Fruit fly (Drosophila melanogaster): ENCODE data around the gene CG13239.

DNA sequence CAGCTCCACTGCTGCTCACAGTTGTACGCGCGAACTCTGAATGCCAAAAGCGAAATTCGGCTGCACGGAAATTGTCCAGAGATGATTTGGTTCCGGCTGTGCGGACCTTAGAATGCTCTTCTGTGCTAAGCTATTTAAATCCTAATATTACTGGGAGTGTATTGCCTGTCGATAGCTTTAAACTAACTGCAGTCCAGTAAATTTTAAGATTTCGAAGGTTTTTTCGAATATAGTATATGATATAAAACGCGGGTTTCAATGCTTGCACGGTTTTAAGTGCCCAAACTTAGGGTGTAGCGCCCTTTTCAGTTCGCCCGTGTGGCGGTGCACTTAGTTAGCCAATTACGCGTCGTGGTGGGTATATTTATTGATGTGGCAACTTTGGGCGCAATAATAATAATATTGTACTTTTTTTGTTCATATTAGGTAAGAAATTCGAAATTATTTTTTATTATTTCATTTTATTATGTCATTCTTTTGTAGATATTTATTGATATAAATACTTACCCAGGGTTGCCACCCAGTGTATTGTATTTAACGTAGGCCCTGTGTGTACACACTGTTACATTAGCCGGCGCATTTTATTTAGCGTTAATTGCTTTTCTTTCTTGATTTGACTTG lies 18.2 kb downstream of the CG13239 start, which contains the start of the genes Chro and Ssl1:
- no peak for TF ChIP-seq insv (optimal IDR thresholded peaks at IDR 0.05)
- TF ChIP-seq h (optimal IDR thresholded peaks at IDR 0.05), result no peak
- TF ChIP-seq Myc (optimal IDR thresholded peaks at IDR 0.05), result no peak

Measured in Kc167 (cell line).